Worm (Caenorhabditis elegans): Measurements from ENCODE around the gene Y45F10B.59.
"Not testable (repeated sequence)": the region's sequence is repeated elsewhere in the genome, so short reads cannot be mapped to it uniquely, and the experiment has no call there.

Gene Y45F10B.59

DNA sequence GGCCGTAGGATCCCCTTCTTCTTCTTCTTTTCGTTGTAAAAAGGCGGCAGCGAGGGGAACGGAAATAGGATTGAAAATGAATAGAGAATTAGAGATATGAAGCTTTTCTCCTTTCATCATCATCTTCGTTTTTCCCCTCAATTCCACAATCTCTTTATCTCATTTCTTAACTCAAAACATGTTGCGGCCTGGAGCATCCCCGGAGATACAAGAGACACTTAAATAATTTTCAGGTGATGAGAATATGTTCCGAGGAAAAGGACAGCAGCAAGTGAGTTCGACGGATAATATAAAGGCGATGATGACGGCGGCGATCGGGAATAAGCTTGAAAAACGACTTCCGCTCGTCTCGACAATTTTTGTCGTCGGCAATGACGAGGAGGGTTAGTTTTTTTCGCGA, 40.8 kb upstream of the Y45F10B.59 start, which contains the start of the genes Y45F10B.13 and qui-1:
Y45F10B.13 (minus strand) TSS at position 101 of the 400 bp plus-strand sequence.
qui-1 (plus strand) TSS at position 233 of the 400 bp plus-strand sequence.
- TF ChIP-seq pbrm-1 (GFP tag; IDR thresholded peaks at IDR 0.05) (no peak), ztf-28 (GFP tag; IDR thresholded peaks at IDR 0.05) (0 out of 2 replicates have a peak, but pooled peaks have one; percentile 39), bed-1 (GFP tag; IDR thresholded peaks at IDR 0.05) (no peak), ztf-18 (tag; optimal IDR thresholded peaks at IDR 0.05) (no peak)

DNA sequence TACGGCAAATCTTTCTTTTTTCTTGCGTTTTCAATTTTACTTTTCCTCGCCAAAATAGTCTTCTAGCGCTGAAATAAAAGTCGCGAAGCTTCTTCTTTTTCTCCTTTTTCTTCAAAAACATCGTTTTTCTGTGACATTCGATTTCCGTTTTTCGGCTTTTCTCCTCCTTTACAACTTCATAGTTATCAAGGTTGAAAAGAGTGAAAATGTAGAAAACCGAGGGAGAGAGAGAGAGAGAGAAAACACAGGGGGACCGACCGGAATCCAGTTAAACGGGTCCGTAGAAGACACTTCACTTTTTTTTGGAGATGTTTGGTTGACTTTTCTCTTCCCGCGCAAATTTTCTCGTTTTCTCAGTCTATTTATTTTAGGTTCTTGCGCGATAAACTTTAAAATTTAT, 38.1 kb upstream of the Y45F10B.59 start:
- TF ChIP-seq repo-1 (tag; optimal IDR thresholded peaks at IDR 0.05) (no peak), lsl-1 (GFP tag; optimal IDR thresholded peaks at IDR 0.05) (no peak), ztf-22 (GFP tag; optimal IDR thresholded peaks at IDR 0.05) (no peak), nhr-27 (tag; optimal IDR thresholded peaks at IDR 0.05) (no peak), tbx-9 (tag; optimal IDR thresholded peaks at IDR 0.05; ENCODE audit: borderline replicate concordance) (no peak), ets-4 (GFP tag; optimal IDR thresholded peaks at IDR 0.05) (no peak), gei-17 (GFP tag; optimal IDR thresholded peaks at IDR 0.05) (no peak), rec-8 (tag; optimal IDR thresholded peaks at IDR 0.05) (no peak), Y53F4B.3 (GFP tag; IDR thresholded peaks at IDR 0.05) (no peak), lsy-27 (tag; optimal IDR thresholded peaks at IDR 0.05; ENCODE audit: borderline replicate concordance, insufficient read depth) (no peak), F39B2.1 (GFP tag; IDR thresholded peaks at IDR 0.05) (no peak), B0261.1 (tag; optimal IDR thresholded peaks at IDR 0.05) (no peak), lin-26 (GFP tag; IDR thresholded peaks at IDR 0.05) (no peak), mxl-1 (tag; optimal IDR thresholded peaks at IDR 0.05) (no peak), F52B5.7 (tag; optimal IDR thresholded peaks at IDR 0.05) (no peak)

DNA sequence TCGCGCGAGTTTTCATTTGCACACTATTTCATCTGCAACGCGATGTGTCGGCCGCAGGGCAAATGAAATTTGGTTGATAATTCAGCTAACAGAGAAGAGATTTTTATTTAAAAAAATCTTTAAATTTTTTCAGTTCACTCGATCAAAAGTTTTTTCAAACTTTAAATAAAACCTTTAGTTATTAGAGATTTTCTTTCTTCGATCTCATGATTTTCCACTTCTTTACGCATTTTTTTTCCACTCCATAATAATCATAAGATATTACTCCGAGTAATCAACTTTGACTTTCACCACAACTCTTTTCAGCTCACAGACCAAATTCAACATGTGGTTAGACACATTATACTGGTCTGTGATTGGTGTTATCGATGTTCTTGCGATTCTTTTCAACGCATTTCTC, 27.7 kb upstream of the Y45F10B.59 start, which contains the start of gene srd-10:
srd-10 (plus strand) TSS at position 301 of the 400 bp plus-strand sequence.
- TF ChIP-seq xnd-1 (tag; optimal IDR thresholded peaks at IDR 0.05) (no peak), hmg-1.2 (GFP tag; IDR thresholded peaks at IDR 0.05) (no peak), C17E4.6 (GFP tag; IDR thresholded peaks at IDR 0.05) (no peak)

DNA sequence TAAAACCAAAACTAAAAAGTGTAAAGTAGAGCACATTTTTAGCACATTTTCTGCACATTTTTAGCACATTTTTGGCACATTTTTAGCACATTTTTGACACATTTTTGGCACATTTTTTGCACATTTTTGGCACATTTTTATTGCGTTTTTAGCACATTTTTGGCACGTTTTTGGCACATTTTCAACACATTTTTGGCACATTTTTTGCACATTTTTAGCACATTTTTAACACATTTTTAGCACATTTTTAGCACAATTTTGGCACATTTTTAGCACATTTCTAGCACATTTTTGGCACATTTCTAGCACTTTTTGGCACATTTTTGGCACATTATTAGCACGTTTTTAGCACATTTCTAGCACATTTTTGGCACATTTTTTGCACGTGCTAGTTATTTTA, 26.7 kb upstream of the Y45F10B.59 start:
- TF ChIP-seq madf-3 (GFP tag; IDR thresholded peaks at IDR 0.05) (no peak), B0019.2 (GFP tag; conservative IDR thresholded peaks at IDR 0.05) (no peak)

DNA sequence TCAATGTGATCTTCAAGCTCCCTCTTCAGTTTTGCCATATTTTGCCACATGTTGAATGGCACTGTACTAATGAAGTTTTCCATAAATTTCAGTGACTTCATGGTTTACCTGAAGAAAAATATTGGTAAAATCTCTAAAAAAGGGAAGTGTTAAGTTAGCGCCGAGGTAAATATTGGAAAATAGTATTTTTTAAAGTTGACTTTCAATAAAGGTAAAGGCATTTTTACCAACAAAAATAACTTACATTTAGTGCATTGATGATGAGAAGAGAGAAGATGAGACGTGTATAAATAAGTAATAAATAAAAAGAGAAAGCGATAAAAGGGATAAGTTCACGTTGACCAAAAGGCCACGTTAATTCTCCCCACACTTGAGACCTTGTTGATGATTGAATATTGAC, 24.2 kb upstream of the Y45F10B.59 start, which contains the start of gene Y45F10B.8:
Y45F10B.8 (minus strand) TSS at position 101 of the 400 bp plus-strand sequence.
- TF ChIP-seq attf-3 (GFP tag; conservative IDR thresholded peaks at IDR 0.05); snpc-3.4 (tag; optimal IDR thresholded peaks at IDR 0.05); him-1 (tag; optimal IDR thresholded peaks at IDR 0.05): not testable (repeated sequence)

DNA sequence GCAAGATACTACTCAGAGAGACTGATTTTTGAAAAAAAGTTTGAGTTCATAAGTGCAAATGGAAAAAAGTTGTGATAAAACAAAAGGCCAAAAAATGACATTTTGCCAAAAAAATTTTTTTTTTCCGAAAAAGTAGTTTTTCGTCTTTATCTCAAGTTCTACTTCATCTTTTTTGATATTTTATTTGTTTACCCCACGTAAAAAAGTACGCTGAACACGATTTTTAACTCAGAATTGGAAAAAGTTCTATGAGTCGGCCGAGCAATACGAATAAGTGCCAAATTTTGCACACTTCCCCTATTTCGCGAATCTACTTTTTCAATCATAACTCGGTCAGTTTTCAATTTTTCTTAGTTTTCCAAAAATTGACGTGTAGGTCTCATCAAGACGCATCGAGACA, 23.5 kb upstream of the Y45F10B.59 start, which contains the start of gene sru-16:
sru-16 (plus strand) TSS at position 301 of the 400 bp plus-strand sequence.
- not testable (repeated sequence) for TF ChIP-seq ztf-28 (GFP tag; IDR thresholded peaks at IDR 0.05); ztf-3 (GFP tag; optimal IDR thresholded peaks at IDR 0.05); nfya-1 (tag; optimal IDR thresholded peaks at IDR 0.05; ENCODE audit: borderline replicate concordance, insufficient read depth)
